Fruit fly (Drosophila melanogaster): Measurements from ENCODE around the gene CG13050.

The CG13050 gene

dm6 chr3L:16281880-16282556 is 2.9 kb upstream of the CG13050 start, which contains the start of gene CG13049:
CG13049 (minus strand) TSS chr3L:16281930.
- TF ChIP-seq CG32264 (GFP tag; optimal IDR thresholded peaks at IDR 0.05) (no peak), Dfd (GFP tag; optimal IDR thresholded peaks at IDR 0.05) (peak; percentile 80)

dm6 chr3L:16279987-16280454 is 950 bp upstream of the CG13050 start, which contains the start of gene CG13064:
CG13064 (plus strand) TSS chr3L:16280404.
- TF ChIP-seq fru (GFP tag; optimal IDR thresholded peaks at IDR 0.05) (no peak), br (GFP tag; optimal IDR thresholded peaks at IDR 0.05) (no peak), CrebA (GFP tag; optimal IDR thresholded peaks at IDR 0.05; ENCODE audit: borderline replicate concordance) (no peak), Vsx2 (GFP tag; optimal IDR thresholded peaks at IDR 0.05; ENCODE audit: partially characterized antibody) (peak; percentile 70), Rel (GFP tag; optimal IDR thresholded peaks at IDR 0.05) (no peak), Rel (tag; optimal IDR thresholded peaks at IDR 0.05) (no peak), Dif (GFP tag; optimal IDR thresholded peaks at IDR 0.05; ENCODE audit: partially characterized antibody) (no peak), Hr83 (GFP tag; optimal IDR thresholded peaks at IDR 0.05; ENCODE audit: poor library complexity, severe bottlenecking) (no peak)

- TF ChIP-seq Hnf4 (GFP tag; optimal IDR thresholded peaks at IDR 0.05) (no peak), N (GFP tag; optimal IDR thresholded peaks at IDR 0.05) (no peak), Abd-B (GFP tag; optimal IDR thresholded peaks at IDR 0.05) (no peak), fru (GFP tag; optimal IDR thresholded peaks at IDR 0.05) (no peak), Sp1 (GFP tag; optimal IDR thresholded peaks at IDR 0.05) (no peak), CrebA (GFP tag; optimal IDR thresholded peaks at IDR 0.05; ENCODE audit: borderline replicate concordance) (no peak), OdsH (GFP tag; optimal IDR thresholded peaks at IDR 0.05) (no peak), Dif (GFP tag; optimal IDR thresholded peaks at IDR 0.05; ENCODE audit: partially characterized antibody) (no peak)
These were observed 1.9 kb downstream of the CG13050 start, which contains the start of gene CG13065 for dm6 chr3L:16277135-16277534. CG13065 (plus strand) TSS chr3L:16277435.

DNA sequence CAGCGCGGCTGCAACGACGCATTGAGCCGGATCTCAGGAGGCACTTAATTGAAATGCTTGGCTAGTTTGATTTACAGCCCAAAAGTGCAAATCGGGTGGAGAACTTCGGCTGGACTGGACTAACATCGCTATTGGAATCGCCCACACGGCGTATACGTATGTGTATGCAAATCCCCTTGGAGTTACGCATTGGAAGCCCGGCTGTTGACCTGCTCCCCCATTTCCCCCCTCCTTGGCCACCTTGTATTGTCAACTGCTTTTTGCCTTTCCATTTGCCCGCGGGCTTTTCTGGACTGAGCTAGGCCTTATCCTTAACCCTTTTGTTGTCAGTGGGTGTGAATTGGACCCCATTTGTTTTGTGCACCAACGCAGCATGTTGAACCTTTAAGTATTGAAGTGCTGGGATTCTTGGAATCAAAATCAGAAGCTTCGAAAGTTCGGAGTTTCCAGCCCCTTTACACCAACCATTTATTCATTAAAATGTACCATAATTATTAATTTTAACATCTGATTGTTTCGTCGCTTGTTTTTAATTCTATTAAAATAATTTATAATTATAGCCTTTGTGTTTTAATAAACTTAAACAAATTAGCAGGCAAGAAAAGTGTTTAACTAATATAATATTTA is 3.6 kb downstream of the CG13050 start:
- TF ChIP-seq br (GFP tag; optimal IDR thresholded peaks at IDR 0.05), result no peak
- TF ChIP-seq GATAd (GFP tag; optimal IDR thresholded peaks at IDR 0.05), result no peak
- TF ChIP-seq Hnf4 (GFP tag; optimal IDR thresholded peaks at IDR 0.05), result no peak
- no peak for TF ChIP-seq sage (GFP tag; optimal IDR thresholded peaks at IDR 0.05)
- no peak for TF ChIP-seq usp (GFP tag; optimal IDR thresholded peaks at IDR 0.05)
- TF ChIP-seq dl (GFP tag; optimal IDR thresholded peaks at IDR 0.05; ENCODE audit: insufficient read depth in 1 of 2, partially characterized antibody in 2 of 2), result no peak
- TF ChIP-seq CG32264 (GFP tag; optimal IDR thresholded peaks at IDR 0.05), result no peak
- TF ChIP-seq Jra (GFP tag; optimal IDR thresholded peaks at IDR 0.05), result no peak
- no peak for TF ChIP-seq pan (optimal IDR thresholded peaks at IDR 0.05)
- no peak for TF ChIP-seq CG9705 (GFP tag; optimal IDR thresholded peaks at IDR 0.05)
- TF ChIP-seq Dif (GFP tag; optimal IDR thresholded peaks at IDR 0.05; ENCODE audit: partially characterized antibody), result no peak
- TF ChIP-seq rgr (GFP tag; optimal IDR thresholded peaks at IDR 0.05), result no peak
- TF ChIP-seq woc (GFP tag; optimal IDR thresholded peaks at IDR 0.05), result no peak
- TF ChIP-seq CrebA (GFP tag; optimal IDR thresholded peaks at IDR 0.05; ENCODE audit: borderline replicate concordance), result no peak
- no peak for TF ChIP-seq Dfd (GFP tag; optimal IDR thresholded peaks at IDR 0.05)
- TF ChIP-seq sv (GFP tag; optimal IDR thresholded peaks at IDR 0.05), result no peak
- no peak for TF ChIP-seq Myc (optimal IDR thresholded peaks at IDR 0.05)
- TF ChIP-seq jim (GFP tag; optimal IDR thresholded peaks at IDR 0.05), result no peak
- no peak for TF ChIP-seq lola (GFP tag; optimal IDR thresholded peaks at IDR 0.05)
- no peak for TF ChIP-seq psq (GFP tag; optimal IDR thresholded peaks at IDR 0.05)

DNA sequence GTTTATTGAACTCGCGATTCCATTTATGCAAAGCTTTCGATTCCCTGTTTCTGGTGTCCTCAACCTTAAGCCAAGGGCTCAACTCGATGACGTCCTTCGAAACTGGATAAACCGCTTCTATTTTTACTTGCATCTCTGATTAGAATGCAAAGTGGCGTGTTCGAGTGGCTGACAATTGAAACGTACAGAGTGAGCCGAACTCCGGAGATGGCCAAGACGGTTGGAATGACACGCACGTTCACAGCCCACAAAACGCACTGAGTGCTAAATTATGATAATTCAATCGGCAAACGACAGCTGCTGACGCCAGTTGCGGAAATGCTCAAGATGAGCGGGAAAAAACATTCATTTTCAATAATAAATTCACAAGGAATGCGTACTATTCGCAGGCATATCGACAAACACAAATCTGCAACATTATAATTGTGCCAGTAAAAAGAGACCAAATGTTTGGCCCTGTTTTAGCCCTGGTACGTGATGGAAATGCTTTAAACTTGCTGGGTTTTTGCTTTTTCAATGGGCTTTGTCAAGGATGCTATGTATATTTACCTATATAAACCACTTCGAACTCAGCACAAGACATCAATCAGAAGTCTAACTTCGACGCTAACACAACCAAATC is 6.6 kb downstream of the CG13050 start, which contains the start of gene CG13066:
Gene CG13066 (plus strand): TSS at position 572 of the 622 bp plus-strand sequence.
- TF ChIP-seq Sp1 (GFP tag; optimal IDR thresholded peaks at IDR 0.05), result no peak
- no peak for TF ChIP-seq rgr (GFP tag; optimal IDR thresholded peaks at IDR 0.05)
- TF ChIP-seq Jra (GFP tag; optimal IDR thresholded peaks at IDR 0.05), result no peak
- TF ChIP-seq woc (GFP tag; optimal IDR thresholded peaks at IDR 0.05), result no peak
- TF ChIP-seq fru (GFP tag; optimal IDR thresholded peaks at IDR 0.05), result no peak
- TF ChIP-seq lola (GFP tag; optimal IDR thresholded peaks at IDR 0.05), result no peak
- no peak for TF ChIP-seq CG32264 (GFP tag; optimal IDR thresholded peaks at IDR 0.05)
- no peak for TF ChIP-seq CG9705 (GFP tag; optimal IDR thresholded peaks at IDR 0.05)
- TF ChIP-seq Vsx2 (GFP tag; optimal IDR thresholded peaks at IDR 0.05; ENCODE audit: partially characterized antibody), result no peak
- TF ChIP-seq Mio (GFP tag; optimal IDR thresholded peaks at IDR 0.05), result no peak
- no peak for TF ChIP-seq Myc (optimal IDR thresholded peaks at IDR 0.05)
- TF ChIP-seq dl (GFP tag; optimal IDR thresholded peaks at IDR 0.05; ENCODE audit: insufficient read depth in 1 of 2, partially characterized antibody in 2 of 2), result no peak
- no peak for TF ChIP-seq dmrt93B (GFP tag; optimal IDR thresholded peaks at IDR 0.05)
- no peak for TF ChIP-seq brk (GFP tag; optimal IDR thresholded peaks at IDR 0.05)
- no peak for TF ChIP-seq N (GFP tag; optimal IDR thresholded peaks at IDR 0.05)
- TF ChIP-seq usp (GFP tag; optimal IDR thresholded peaks at IDR 0.05), result no peak
- no peak for TF ChIP-seq tai (GFP tag; optimal IDR thresholded peaks at IDR 0.05)
- no peak for TF ChIP-seq HLH106 (tag; optimal IDR thresholded peaks at IDR 0.05)

Data from whole organism, wandering third instar larva.